Worm (Caenorhabditis elegans) whole organism, young adult: Measurements from ENCODE around the gene clec-161.

Source experiments
- B0019.2 ChIP-seq: fragments of 200-800 bp; sonication (Bioruptor generic); conservative IDR thresholded peaks from 2 replicates; pipeline ENCODE4 v1.3.6; 2022; ENCODE audit warnings: missing genetic modification reagents, missing genetic modification characterization, missing compliant biosample characterization
- F23B12.7 ChIP-seq: sonication (generic microtip); optimal IDR thresholded peaks from 2 replicates; lab custom pipeline; 2017; ENCODE audit warnings: missing genetic modification characterization, mild to moderate bottlenecking, missing compliant biosample characterization, antibody characterized with exemption, moderate library complexity; ENCODE audit not compliant: insufficient read depth
- ama-1 ChIP-seq, 3 experiments: fragments of 150-350 bp in 1 of 3; sonication (generic microtip) in 2 of 3; optimal IDR thresholded peaks; 2 replicates each; lab custom pipeline; 2014 to 2018; ENCODE audit warnings: missing biosample characterization in 2 of 3, missing genetic modification characterization in 2 of 3, missing genetic modification reagents in 2 of 3
- cebp-1 ChIP-seq, 2 experiments: fragments of 200-800 bp in 1 of 2; sonication (Bioruptor generic) in 1 of 2; sonication (generic microtip) in 1 of 2; IDR thresholded peaks in 1 of 2; optimal IDR thresholded peaks in 1 of 2; 2 replicates each; pipeline versions ENCODE4 v1.3.6 to Lab custom; 2017 to 2022; ENCODE audit warnings: missing compliant biosample characterization in 2 of 2, missing genetic modification characterization in 2 of 2, mild to moderate bottlenecking in 1 of 2, missing genetic modification reagents in 1 of 2, moderate library complexity in 1 of 2
- egl-44 ChIP-seq: fragments of 200-800 bp; sonication (Bioruptor generic); IDR thresholded peaks from 2 replicates; pipeline ENCODE4 v1.3.6; 2022; ENCODE audit warnings: missing genetic modification reagents, missing genetic modification characterization, missing compliant biosample characterization
- hmg-1.2 ChIP-seq: fragments of 200-800 bp; sonication (Bioruptor generic); IDR thresholded peaks from 2 replicates; pipeline ENCODE4 v1.3.6; 2022; ENCODE audit warnings: missing genetic modification reagents, missing genetic modification characterization, missing compliant biosample characterization
- let-526 ChIP-seq: fragments of 200-800 bp; sonication (Bioruptor generic); IDR thresholded peaks from 2 replicates; pipeline ENCODE4 v1.3.6; 2022; ENCODE audit warnings: missing genetic modification reagents, missing genetic modification characterization, missing compliant biosample characterization
- nfya-1 ChIP-seq: sonication (generic microtip); optimal IDR thresholded peaks from 2 replicates; lab custom pipeline; 2017; ENCODE audit warnings: antibody characterized with exemption, missing compliant biosample characterization, missing genetic modification characterization, borderline replicate concordance; ENCODE audit not compliant: insufficient read depth
- unc-62 ChIP-seq: fragments of 150-350 bp; optimal IDR thresholded peaks from 2 replicates; lab custom pipeline; 2014; ENCODE audit warnings: missing biosample characterization, missing genetic modification reagents, missing genetic modification characterization
- zfh-2 ChIP-seq: fragments of 200-800 bp; sonication (Bioruptor generic); conservative IDR thresholded peaks from 2 replicates; pipeline ENCODE4 v1.3.6; 2022; ENCODE audit warnings: missing genetic modification reagents, missing genetic modification characterization, missing compliant biosample characterization

- TF ChIP-seq let-526 (no peak), F23B12.7 (tag; lab: Kevin White, UChicago) (no peak), ama-1 (optimal IDR thresholded peaks at IDR 0.05; lab: Kevin White, UChicago) (no peak), ama-1 (GFP tag; optimal IDR thresholded peaks at IDR 0.05; lab: Kevin White, UChicago) (no peak), unc-62 (no peak), egl-44 (GFP tag; lab: Robert Waterston, UW) (no peak), hmg-1.2 (GFP tag; lab: Robert Waterston, UW) (no peak), zfh-2 (GFP tag; lab: Robert Waterston, UW) (no peak; the same call in 1 of the 2 replicates), nfya-1 (no peak), cebp-1 (GFP tag; IDR thresholded peaks at IDR 0.05; lab: Robert Waterston, UW) (no peak), cebp-1 (tag; optimal IDR thresholded peaks at IDR 0.05; lab: Kevin White, UChicago) (no peak), B0019.2 (GFP tag; lab: Robert Waterston, UW) (no peak)
These were observed 11.6 kb upstream of the clec-161 start for ce11 chrIII:9620148-9620547.
